Fruit fly (Drosophila melanogaster) whole organism, embryonic: Measurements from ENCODE around the gene CG12589.

Experiments used
- CG10267 ChIP-seq: fragments of 200-800 bp; sonication (Bioruptor generic); optimal IDR thresholded peaks from 2 replicates; lab custom pipeline; 2018; ENCODE audit warnings: missing biosample characterization, mild to moderate bottlenecking, missing genetic modification characterization, moderate library complexity
- CG10543 ChIP-seq: fragments of 200-800 bp; sonication (Bioruptor generic); optimal IDR thresholded peaks from 3 replicates; lab custom pipeline; 2017; ENCODE audit warnings: missing biosample characterization, mild to moderate bottlenecking, missing genetic modification characterization, moderate library complexity
- CG11504 ChIP-seq: fragments of 200-800 bp; sonication (Bioruptor generic); optimal IDR thresholded peaks from 3 replicates; lab custom pipeline; 2019; ENCODE audit warnings: missing biosample characterization, mild to moderate bottlenecking, missing genetic modification characterization, moderate library complexity
- CG13424 ChIP-seq: fragments of 200-800 bp; sonication (Bioruptor generic); optimal IDR thresholded peaks from 2 replicates; lab custom pipeline; 2019; ENCODE audit warnings: missing biosample characterization, mild to moderate bottlenecking, missing genetic modification characterization, moderate library complexity
- CG15479 ChIP-seq: fragments of 200-800 bp; sonication (Bioruptor generic); optimal IDR thresholded peaks from 3 replicates; lab custom pipeline; 2019; ENCODE audit warnings: missing biosample characterization, mild to moderate bottlenecking, missing genetic modification characterization, moderate library complexity
- CG17385 ChIP-seq: fragments of 200-800 bp; sonication (Bioruptor generic); optimal IDR thresholded peaks from 3 replicates; lab custom pipeline; 2018; ENCODE audit warnings: missing biosample characterization, mild to moderate bottlenecking, missing genetic modification characterization
- CG17829 ChIP-seq: fragments of 200-800 bp; optimal IDR thresholded peaks from 2 replicates; lab custom pipeline; 2019; ENCODE audit warnings: missing biosample characterization, mild to moderate bottlenecking, missing genetic modification characterization, moderate library complexity
- CG30431 ChIP-seq: fragments of 200-800 bp; sonication (Bioruptor generic); optimal IDR thresholded peaks from 2 replicates; lab custom pipeline; 2017; ENCODE audit warnings: missing biosample characterization, missing genetic modification characterization
- CG31441 ChIP-seq: fragments of 200-800 bp; sonication (Bioruptor generic); IDR thresholded peaks from 2 replicates; pipeline ENCODE4 v1.3.6; 2022; ENCODE audit warnings: missing biosample characterization, missing genetic modification characterization
- CG33213 ChIP-seq: fragments of 200-800 bp; sonication (Bioruptor generic); optimal IDR thresholded peaks from 3 replicates; lab custom pipeline; 2016; ENCODE audit warnings: missing biosample characterization, missing genetic modification characterization
- CG4282 ChIP-seq: fragments of 200-800 bp; sonication (Bioruptor generic); optimal IDR thresholded peaks from 2 replicates; lab custom pipeline; 2016; ENCODE audit warnings: missing biosample characterization, missing genetic modification characterization
- CG7786 ChIP-seq: fragments of 200-800 bp; sonication (Bioruptor generic); optimal IDR thresholded peaks from 2 replicates; lab custom pipeline; 2016; ENCODE audit warnings: missing biosample characterization, missing genetic modification characterization
- CG8765 ChIP-seq: fragments of 200-800 bp; sonication (Bioruptor generic); IDR thresholded peaks from 2 replicates; pipeline ENCODE4 v1.3.6; 2022; ENCODE audit warnings: missing biosample characterization, missing genetic modification characterization
- CG9609 ChIP-seq: fragments of 200-800 bp; sonication (Bioruptor generic); optimal IDR thresholded peaks from 3 replicates; lab custom pipeline; 2016; ENCODE audit warnings: missing biosample characterization, missing genetic modification characterization
- Deaf1 ChIP-seq: fragments of 200-800 bp; optimal IDR thresholded peaks from 3 replicates; lab custom pipeline; 2019; ENCODE audit warnings: missing biosample characterization, mild to moderate bottlenecking, missing genetic modification characterization, moderate library complexity
- Elba2 ChIP-seq: fragments of 200-800 bp; sonication (Bioruptor generic); optimal IDR thresholded peaks from 3 replicates; lab custom pipeline; 2016; ENCODE audit warnings: missing biosample characterization, missing genetic modification characterization
- H15 ChIP-seq: fragments of 200-800 bp; sonication (Bioruptor generic); IDR thresholded peaks from 3 replicates; pipeline ENCODE4 v1.3.6; 2022; ENCODE audit warnings: missing biosample characterization, missing genetic modification characterization
- HHEX ChIP-seq: fragments of 200-800 bp; sonication (Bioruptor generic); optimal IDR thresholded peaks from 3 replicates; lab custom pipeline; 2017; ENCODE audit warnings: missing biosample characterization, mild to moderate bottlenecking, missing genetic modification characterization, missing genetic modification reagents
- Hand ChIP-seq: fragments of 200-800 bp; sonication (Bioruptor generic); optimal IDR thresholded peaks from 2 replicates; lab custom pipeline; 2017; ENCODE audit warnings: mild to moderate bottlenecking, missing biosample characterization, missing genetic modification reagents, missing genetic modification characterization
- Hey ChIP-seq: fragments of 200-800 bp; sonication (Bioruptor generic); optimal IDR thresholded peaks from 3 replicates; lab custom pipeline; 2018; ENCODE audit warnings: missing biosample characterization, mild to moderate bottlenecking, missing genetic modification characterization
- Hsf ChIP-seq: fragments of 200-800 bp; sonication (Bioruptor generic); optimal IDR thresholded peaks from 3 replicates; lab custom pipeline; 2016; ENCODE audit warnings: missing biosample characterization, missing genetic modification characterization
- Mad ChIP-seq: fragments of 200-800 bp; sonication (Bioruptor generic); optimal IDR thresholded peaks from 2 replicates; lab custom pipeline; 2016; ENCODE audit warnings: missing biosample characterization, missing genetic modification characterization
- Mes4 ChIP-seq: fragments of 200-800 bp; sonication (Bioruptor generic); optimal IDR thresholded peaks from 2 replicates; lab custom pipeline; 2016; ENCODE audit warnings: missing biosample characterization, missing genetic modification characterization
- NFAT ChIP-seq: fragments of 200-800 bp; sonication (Bioruptor generic); IDR thresholded peaks from 2 replicates; pipeline ENCODE4 v1.3.6; 2022; ENCODE audit warnings: missing biosample characterization, missing genetic modification characterization
- NK7.1 ChIP-seq: fragments of 200-800 bp; sonication (Bioruptor generic); optimal IDR thresholded peaks from 3 replicates; lab custom pipeline; 2016; ENCODE audit warnings: missing biosample characterization, missing genetic modification characterization
- PHDP ChIP-seq: fragments of 200-800 bp; sonication (Bioruptor generic); optimal IDR thresholded peaks from 3 replicates; lab custom pipeline; 2018; ENCODE audit warnings: missing biosample characterization, mild to moderate bottlenecking, missing genetic modification characterization, moderate library complexity
- Scr ChIP-seq: fragments of 200-800 bp; sonication (Bioruptor generic); IDR thresholded peaks from 2 replicates; pipeline ENCODE4 v1.3.6; 2022; ENCODE audit warnings: missing biosample characterization, missing genetic modification characterization; ENCODE audit not compliant: partially characterized antibody
- Ssrp ChIP-seq: fragments of 200-800 bp; sonication (Bioruptor generic); optimal IDR thresholded peaks from 2 replicates; lab custom pipeline; 2018; ENCODE audit warnings: missing biosample characterization, mild to moderate bottlenecking, missing genetic modification characterization, moderate library complexity
- Taf1 ChIP-seq: fragments of 200-800 bp; sonication (Bioruptor generic); IDR thresholded peaks from 2 replicates; pipeline ENCODE4 v1.3.6; 2022; ENCODE audit warnings: missing biosample characterization, missing genetic modification characterization
- YL-1 ChIP-seq: fragments of 200-800 bp; sonication (Bioruptor generic); optimal IDR thresholded peaks from 3 replicates; lab custom pipeline; 2017; ENCODE audit warnings: missing biosample characterization, mild to moderate bottlenecking, missing genetic modification characterization
- amos ChIP-seq: fragments of 200-800 bp; sonication (Bioruptor generic); IDR thresholded peaks from 2 replicates; pipeline ENCODE4 v1.3.6; 2022; ENCODE audit warnings: missing biosample characterization, missing genetic modification characterization; ENCODE audit not compliant: partially characterized antibody
- ato ChIP-seq: fragments of 200-800 bp; sonication (Bioruptor generic); IDR thresholded peaks from 2 replicates; pipeline ENCODE4 v1.3.6; 2022; ENCODE audit warnings: missing biosample characterization, missing genetic modification characterization; ENCODE audit not compliant: partially characterized antibody
- btn ChIP-seq: fragments of 200-800 bp; sonication (Bioruptor generic); optimal IDR thresholded peaks from 2 replicates; lab custom pipeline; 2016; ENCODE audit warnings: missing biosample characterization, missing genetic modification characterization
- cad ChIP-seq: fragments of >200 bp; optimal IDR thresholded peaks from 2 replicates; lab custom pipeline; 2017; ENCODE audit warnings: missing biosample characterization, missing genetic modification characterization
- chinmo ChIP-seq: fragments of 200-800 bp; sonication (Bioruptor generic); IDR thresholded peaks from 4 replicates; pipeline ENCODE4 v1.3.6; 2022; ENCODE audit warnings: missing biosample characterization, missing genetic modification characterization; ENCODE audit not compliant: partially characterized antibody
- dan ChIP-seq: fragments of 200-800 bp; sonication (Bioruptor generic); IDR thresholded peaks from 2 replicates; pipeline ENCODE4 v1.3.6; 2022; ENCODE audit warnings: missing biosample characterization, missing genetic modification characterization
- disco-r ChIP-seq: fragments of 200-800 bp; sonication (Bioruptor generic); optimal IDR thresholded peaks from 2 replicates; lab custom pipeline; 2016; ENCODE audit warnings: missing biosample characterization, missing genetic modification characterization
- dmrt99B ChIP-seq: fragments of 200-800 bp; sonication (Bioruptor generic); optimal IDR thresholded peaks from 2 replicates; lab custom pipeline; 2018; ENCODE audit warnings: missing biosample characterization, mild to moderate bottlenecking, missing genetic modification characterization, moderate library complexity
- ftz-f1 ChIP-seq: fragments of 200-800 bp; sonication (Bioruptor generic); optimal IDR thresholded peaks from 2 replicates; lab custom pipeline; 2016; ENCODE audit warnings: missing biosample characterization, missing genetic modification characterization
- gem ChIP-seq: fragments of 200-800 bp; sonication (Bioruptor generic); optimal IDR thresholded peaks from 2 replicates; lab custom pipeline; 2019; ENCODE audit warnings: missing biosample characterization, mild to moderate bottlenecking, missing genetic modification characterization, moderate library complexity
- gfzf ChIP-seq: fragments of 200-800 bp; sonication (Bioruptor generic); optimal IDR thresholded peaks from 2 replicates; lab custom pipeline; 2016; ENCODE audit warnings: missing biosample characterization, mild to moderate bottlenecking, missing genetic modification characterization, moderate library complexity
- ind ChIP-seq: fragments of 200-800 bp; sonication (Bioruptor generic); optimal IDR thresholded peaks from 3 replicates; lab custom pipeline; 2016; ENCODE audit warnings: missing biosample characterization, missing genetic modification characterization
- insv ChIP-seq, 2 experiments: fragments of 200-800 bp; sonication (Bioruptor generic); optimal IDR thresholded peaks; 3 replicates each; lab custom pipeline; 2016 to 2018; ENCODE audit warnings: missing biosample characterization in 2 of 2, missing genetic modification characterization in 2 of 2
- lab ChIP-seq: fragments of 200-800 bp; sonication (Bioruptor generic); optimal IDR thresholded peaks from 3 replicates; lab custom pipeline; 2017; ENCODE audit warnings: missing biosample characterization, missing genetic modification characterization, mild to moderate bottlenecking, moderate library complexity, missing genetic modification reagents
- mld ChIP-seq: fragments of 200-800 bp; sonication (Bioruptor generic); IDR thresholded peaks from 3 replicates; pipeline ENCODE4 v1.3.6; 2022; ENCODE audit warnings: missing biosample characterization, missing genetic modification characterization; ENCODE audit not compliant: partially characterized antibody
- nmo ChIP-seq: fragments of 200-800 bp; sonication (Bioruptor generic); optimal IDR thresholded peaks from 2 replicates; lab custom pipeline; 2018; ENCODE audit warnings: missing biosample characterization, mild to moderate bottlenecking, missing genetic modification characterization, moderate library complexity
- twi ChIP-seq: fragments of 200-800 bp; optimal IDR thresholded peaks from 2 replicates; lab custom pipeline; 2019; ENCODE audit warnings: missing biosample characterization, mild to moderate bottlenecking, missing genetic modification characterization, moderate library complexity
- vvl ChIP-seq: fragments of 200-800 bp; sonication (Bioruptor generic); IDR thresholded peaks from 2 replicates; pipeline ENCODE4 v1.3.6; 2022; ENCODE audit warnings: missing biosample characterization, missing genetic modification characterization
- wek ChIP-seq: fragments of 200-800 bp; sonication (Bioruptor generic); optimal IDR thresholded peaks from 3 replicates; lab custom pipeline; 2018; ENCODE audit warnings: missing biosample characterization, mild to moderate bottlenecking, missing genetic modification characterization, moderate library complexity

CG12589 gene

DNA sequence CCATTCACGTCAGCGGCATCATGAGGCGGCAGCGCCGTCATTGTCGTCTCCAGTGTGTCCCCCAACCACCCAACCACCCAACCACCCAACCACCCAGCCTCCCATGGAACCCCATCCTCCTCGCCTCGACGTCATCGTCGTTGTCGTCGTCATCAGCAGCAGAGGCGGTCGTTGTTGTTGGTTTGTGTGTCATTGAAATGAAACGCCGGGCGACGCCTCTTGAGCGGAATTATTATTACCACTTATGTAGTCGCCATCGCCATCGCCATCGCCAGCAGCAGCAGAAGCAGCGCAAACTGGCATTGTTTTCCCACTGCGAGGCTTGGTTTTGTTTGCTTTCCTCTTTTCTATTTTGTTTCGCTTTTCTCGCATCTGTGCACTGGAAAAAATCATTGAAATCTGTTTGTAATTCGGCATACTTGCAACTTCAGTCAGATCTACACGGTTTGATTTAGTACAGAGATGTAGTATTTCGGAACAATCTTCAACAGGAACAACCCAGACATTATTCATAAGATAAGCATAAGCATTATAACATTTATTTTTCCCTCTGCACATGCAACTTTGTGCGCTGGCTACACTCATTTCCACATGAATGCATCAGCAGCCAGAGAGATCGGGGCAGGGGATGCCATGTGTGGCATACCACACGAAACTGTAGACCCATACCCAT, 25.8 kb downstream of the CG12589 start (continued):
- TF ChIP-seq insv (GFP tag; optimal IDR thresholded peaks at IDR 0.05; lab: Kevin White, UChicago) (peak; percentile 21 to 56), H15 (GFP tag; lab: Robert Waterston, UW) (peak; percentile 94), gfzf (GFP tag; lab: Kevin White, UChicago) (peak; percentile 29), dmrt99B (tag; lab: Kevin White, UChicago) (peak; percentile 98), Hsf (peak; percentile 97), mld (GFP tag; lab: Robert Waterston, UW) (no peak), HHEX (peak; percentile 92), lab (GFP tag; lab: Kevin White, UChicago) (peak; percentile 90), btn (GFP tag; lab: Kevin White, UChicago) (peak; percentile 98), Taf1 (GFP tag; lab: Robert Waterston, UW) (no peak), Mad (GFP tag; lab: Kevin White, UChicago) (peak; percentile 90), chinmo (GFP tag; lab: Robert Waterston, UW) (0 out of 4 replicates have a peak, but pooled peaks have one; percentile 37), CG4282 (GFP tag; lab: Kevin White, UChicago) (peak; percentile 84), CG8765 (GFP tag; lab: Robert Waterston, UW) (peak; percentile 97), Elba2 (GFP tag; lab: Kevin White, UChicago) (peak; percentile 95), Mes4 (GFP tag; lab: Kevin White, UChicago) (peak; percentile 98), CG11504 (tag; lab: Kevin White, UChicago) (peak; percentile 96), disco-r (peak; percentile 94), Deaf1 (tag; lab: Kevin White, UChicago) (peak; percentile 72), CG10543 (no peak), vvl (GFP tag; lab: Robert Waterston, UW) (peak; percentile 98), twi (tag; lab: Kevin White, UChicago) (peak; percentile 98), Scr (GFP tag; lab: Robert Waterston, UW) (no peak), CG31441 (GFP tag; lab: Robert Waterston, UW) (peak; percentile 99), Hey (peak; percentile 16), CG30431 (GFP tag; lab: Kevin White, UChicago) (peak; percentile 99), PHDP (tag; lab: Kevin White, UChicago) (peak; percentile 95), CG33213 (GFP tag; lab: Kevin White, UChicago) (peak; percentile 96), nmo (GFP tag; lab: Kevin White, UChicago) (peak; percentile 99), NK7.1 (GFP tag; lab: Kevin White, UChicago) (peak; percentile 96), wek (GFP tag; lab: Kevin White, UChicago) (peak; percentile 90), cad (GFP tag; lab: Kevin White, UChicago) (no peak), CG7786 (peak; percentile 96), NFAT (GFP tag; lab: Robert Waterston, UW) (peak; percentile 58), Hand (GFP tag; lab: Kevin White, UChicago) (peak; percentile 52), CG17829 (tag; lab: Kevin White, UChicago) (peak; percentile 99), CG10267 (peak; percentile 97), CG13424 (tag; lab: Kevin White, UChicago) (peak; percentile 93), YL-1 (GFP tag; lab: Kevin White, UChicago) (peak; percentile 85), gem (tag; lab: Kevin White, UChicago) (peak; percentile 98), ind (peak; percentile 93), CG9609 (GFP tag; lab: Kevin White, UChicago) (peak; percentile 98), CG15479 (peak; percentile 81), Ssrp (tag; lab: Kevin White, UChicago) (peak; percentile 98), ftz-f1 (GFP tag; lab: Kevin White, UChicago) (no peak), CG17385 (GFP tag; lab: Kevin White, UChicago) (peak; percentile 92), dan (peak; percentile 96), ato (no peak), amos (GFP tag; lab: Robert Waterston, UW) (no peak)
